Worm (Caenorhabditis elegans) whole organism, midembryonic: Measurements from ENCODE around the gene Y73F8A.14.

ENCODE experiments used
- T22C8.4 ChIP-seq: fragments of 200-800 bp; sonication (Bioruptor generic); IDR thresholded peaks from 2 replicates; pipeline ENCODE4 v1.3.6; 2022; ENCODE audit warnings: missing genetic modification characterization, missing compliant biosample characterization
- flt-1 ChIP-seq: fragments of 200-800 bp; sonication (Bioruptor generic); IDR thresholded peaks from 2 replicates; pipeline ENCODE4 v1.3.6; 2022; ENCODE audit warnings: missing genetic modification characterization, missing compliant biosample characterization
- klf-2 ChIP-seq: fragments of 200-800 bp; sonication (Bioruptor generic); conservative IDR thresholded peaks from 2 replicates; pipeline ENCODE4 v1.3.6; 2022; ENCODE audit warnings: missing genetic modification reagents, missing genetic modification characterization, missing compliant biosample characterization
- med-1 ChIP-seq: sonication (generic microtip); optimal IDR thresholded peaks from 2 replicates; lab custom pipeline; 2017; ENCODE audit warnings: missing genetic modification characterization, mild to moderate bottlenecking, missing compliant biosample characterization, antibody characterized with exemption, missing genetic modification reagents; ENCODE audit not compliant: insufficient read depth
- ref-1 ChIP-seq: fragments of 200-800 bp; sonication (Bioruptor generic); conservative IDR thresholded peaks from 2 replicates; pipeline ENCODE4 v1.3.6; 2022; ENCODE audit warnings: missing genetic modification reagents, missing genetic modification characterization, missing compliant biosample characterization
- tab-1 ChIP-seq: fragments of 200-800 bp; sonication (Bioruptor generic); IDR thresholded peaks from 2 replicates; pipeline ENCODE4 v1.3.6; 2022; ENCODE audit warnings: missing genetic modification characterization, missing compliant biosample characterization
- ztf-23 ChIP-seq: fragments of 200-800 bp; sonication (Bioruptor generic); IDR thresholded peaks from 2 replicates; pipeline ENCODE4 v1.3.6; 2022; ENCODE audit warnings: missing genetic modification reagents, missing genetic modification characterization, missing compliant biosample characterization
- ztf-29 ChIP-seq: fragments of 200-800 bp; sonication (Bioruptor generic); IDR thresholded peaks from 2 replicates; pipeline ENCODE4 v1.3.6; 2022; ENCODE audit warnings: missing genetic modification reagents, missing genetic modification characterization, missing compliant biosample characterization

DNA sequence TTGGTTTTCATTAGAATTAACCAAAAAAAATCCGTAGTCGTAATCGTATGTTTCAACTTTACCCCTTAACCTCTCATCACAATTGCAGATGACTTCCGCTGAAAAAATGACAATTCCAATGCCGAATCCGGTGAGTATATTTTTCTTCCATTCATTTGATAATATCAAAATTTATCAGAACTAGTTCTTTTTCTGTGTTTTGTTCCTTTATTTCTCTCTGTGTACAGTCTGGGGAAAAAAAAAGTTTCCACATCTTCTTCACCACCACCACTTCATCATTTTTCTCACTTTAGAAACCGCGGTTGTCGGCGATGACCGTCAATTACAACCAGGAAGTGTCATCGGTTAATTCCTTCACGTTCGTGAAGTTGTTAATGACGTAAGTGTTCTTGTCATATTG is 16.7 kb downstream of the Y73F8A.14 start, which contains the start of gene best-21:
- no peak for TF ChIP-seq flt-1 (GFP tag; lab: Robert Waterston, UW)
- TF ChIP-seq ztf-29 (GFP tag; lab: Robert Waterston, UW) = no peak
- TF ChIP-seq tab-1 (GFP tag; lab: Robert Waterston, UW) = no peak
- TF ChIP-seq ztf-23 (GFP tag; lab: Robert Waterston, UW) = no peak
- no peak for TF ChIP-seq klf-2 (GFP tag; lab: Robert Waterston, UW)
- no peak for TF ChIP-seq ref-1 (GFP tag; lab: Robert Waterston, UW)
- TF ChIP-seq med-1 (GFP tag; lab: Kevin White, UChicago) = no peak
- TF ChIP-seq T22C8.4 (GFP tag; lab: Robert Waterston, UW) = no peak
